Fruit fly (Drosophila melanogaster) whole organism, embryonic: ENCODE data around the gene cass.

Experiments used
- CG10274 ChIP-seq: fragments of 200-800 bp; sonication (Bioruptor generic); optimal IDR thresholded peaks from 3 replicates; lab custom pipeline; 2017; ENCODE audit warnings: missing biosample characterization, mild to moderate bottlenecking, missing genetic modification characterization
- CG10462 ChIP-seq: fragments of 200-800 bp; sonication (Bioruptor generic); optimal IDR thresholded peaks from 2 replicates; lab custom pipeline; 2016; ENCODE audit warnings: missing biosample characterization, missing genetic modification characterization
- CG10565 ChIP-seq: fragments of 200-800 bp; sonication (Bioruptor generic); optimal IDR thresholded peaks from 3 replicates; lab custom pipeline; 2016; ENCODE audit warnings: missing biosample characterization, mild to moderate bottlenecking, missing genetic modification characterization
- CG11247 ChIP-seq: fragments of 200-800 bp; sonication (Bioruptor generic); IDR thresholded peaks from 2 replicates; pipeline ENCODE4 v1.3.6; 2022; ENCODE audit warnings: missing biosample characterization, missing genetic modification characterization
- CG17186 ChIP-seq: fragments of 200-800 bp; sonication (Bioruptor generic); optimal IDR thresholded peaks from 3 replicates; lab custom pipeline; 2017; ENCODE audit warnings: missing biosample characterization, missing genetic modification reagents, missing genetic modification characterization
- CG17385 ChIP-seq: fragments of 200-800 bp; sonication (Bioruptor generic); optimal IDR thresholded peaks from 3 replicates; lab custom pipeline; 2018; ENCODE audit warnings: missing biosample characterization, mild to moderate bottlenecking, missing genetic modification characterization
- CG18262 ChIP-seq: fragments of 200-800 bp; optimal IDR thresholded peaks from 3 replicates; lab custom pipeline; 2019; ENCODE audit warnings: missing biosample characterization, mild to moderate bottlenecking, missing genetic modification characterization, moderate library complexity
- CG18764 ChIP-seq: fragments of 200-800 bp; sonication (Bioruptor generic); optimal IDR thresholded peaks from 3 replicates; lab custom pipeline; 2016; ENCODE audit warnings: missing biosample characterization, missing genetic modification characterization
- CG2199 ChIP-seq: fragments of 200-800 bp; sonication (Bioruptor generic); IDR thresholded peaks from 3 replicates; pipeline ENCODE4 v1.3.6; 2022; ENCODE audit warnings: missing biosample characterization, missing genetic modification characterization
- CG3163 ChIP-seq: fragments of 200-800 bp; sonication (Bioruptor generic); optimal IDR thresholded peaks from 3 replicates; lab custom pipeline; 2016; ENCODE audit warnings: missing biosample characterization, missing genetic modification characterization
- CG34376 ChIP-seq: fragments of 200-800 bp; sonication (Bioruptor generic); optimal IDR thresholded peaks from 2 replicates; lab custom pipeline; 2018; ENCODE audit warnings: missing biosample characterization, mild to moderate bottlenecking, missing genetic modification characterization
- CG6254 ChIP-seq: fragments of 200-800 bp; sonication (Bioruptor generic); optimal IDR thresholded peaks from 3 replicates; lab custom pipeline; 2017; ENCODE audit warnings: mild to moderate bottlenecking, missing biosample characterization, missing genetic modification reagents, missing genetic modification characterization
- CG7839 ChIP-seq: fragments of 200-800 bp; sonication (Bioruptor generic); optimal IDR thresholded peaks from 3 replicates; lab custom pipeline; 2018; ENCODE audit warnings: missing biosample characterization, mild to moderate bottlenecking, missing genetic modification characterization, moderate library complexity
- CG8089 ChIP-seq: fragments of 200-800 bp; sonication (Bioruptor generic); optimal IDR thresholded peaks from 3 replicates; lab custom pipeline; 2016; ENCODE audit warnings: missing biosample characterization, missing genetic modification characterization
- CG9609 ChIP-seq: fragments of 200-800 bp; sonication (Bioruptor generic); optimal IDR thresholded peaks from 3 replicates; lab custom pipeline; 2016; ENCODE audit warnings: missing biosample characterization, missing genetic modification characterization
- Ets97D ChIP-seq: fragments of 200-800 bp; sonication (Bioruptor generic); optimal IDR thresholded peaks from 3 replicates; lab custom pipeline; 2016; ENCODE audit warnings: missing biosample characterization, missing genetic modification characterization
- Hr51 ChIP-seq, 2 experiments: fragments of 200-800 bp; sonication (Bioruptor generic); optimal IDR thresholded peaks; 2 replicates in 1 of 2; 3 replicates in 1 of 2; lab custom pipeline; 2016 to 2018; ENCODE audit warnings: missing biosample characterization in 2 of 2, missing genetic modification characterization in 2 of 2, mild to moderate bottlenecking in 1 of 2, moderate library complexity in 1 of 2
- Hsf ChIP-seq: fragments of 200-800 bp; sonication (Bioruptor generic); optimal IDR thresholded peaks from 3 replicates; lab custom pipeline; 2016; ENCODE audit warnings: missing biosample characterization, missing genetic modification characterization
- Meics ChIP-seq: fragments of 200-800 bp; sonication (Bioruptor generic); optimal IDR thresholded peaks from 2 replicates; lab custom pipeline; 2017; ENCODE audit warnings: missing biosample characterization, mild to moderate bottlenecking, missing genetic modification characterization
- Myb ChIP-seq: fragments of 200-800 bp; sonication (Bioruptor generic); optimal IDR thresholded peaks from 2 replicates; lab custom pipeline; 2016; ENCODE audit warnings: missing biosample characterization, missing genetic modification characterization
- NfI ChIP-seq: fragments of 200-800 bp; sonication (Bioruptor generic); optimal IDR thresholded peaks from 3 replicates; lab custom pipeline; 2018; ENCODE audit warnings: missing biosample characterization, mild to moderate bottlenecking, missing genetic modification characterization, moderate library complexity
- Scr ChIP-seq: fragments of 200-800 bp; sonication (Bioruptor generic); IDR thresholded peaks from 2 replicates; pipeline ENCODE4 v1.3.6; 2022; ENCODE audit warnings: missing biosample characterization, missing genetic modification characterization; ENCODE audit not compliant: partially characterized antibody
- Sox100B ChIP-seq: fragments of 200-800 bp; sonication (Bioruptor generic); optimal IDR thresholded peaks from 3 replicates; lab custom pipeline; 2018; ENCODE audit warnings: missing biosample characterization, mild to moderate bottlenecking, missing genetic modification characterization
- Sox102F ChIP-seq: fragments of 200-800 bp; sonication (Bioruptor generic); optimal IDR thresholded peaks from 2 replicates; lab custom pipeline; 2018; ENCODE audit warnings: missing biosample characterization, mild to moderate bottlenecking, missing genetic modification characterization, moderate library complexity
- Sry-β ChIP-seq: fragments of 200-800 bp; sonication (Bioruptor generic); optimal IDR thresholded peaks from 2 replicates; lab custom pipeline; 2018; ENCODE audit warnings: missing biosample characterization, mild to moderate bottlenecking, missing genetic modification characterization, moderate library complexity
- Taf1 ChIP-seq: fragments of 200-800 bp; sonication (Bioruptor generic); IDR thresholded peaks from 2 replicates; pipeline ENCODE4 v1.3.6; 2022; ENCODE audit warnings: missing biosample characterization, missing genetic modification characterization
- bab2 ChIP-seq: fragments of 200-800 bp; sonication (Bioruptor generic); optimal IDR thresholded peaks from 2 replicates; lab custom pipeline; 2016; ENCODE audit warnings: missing biosample characterization, missing genetic modification characterization
- chinmo ChIP-seq: fragments of 200-800 bp; sonication (Bioruptor generic); IDR thresholded peaks from 4 replicates; pipeline ENCODE4 v1.3.6; 2022; ENCODE audit warnings: missing biosample characterization, missing genetic modification characterization; ENCODE audit not compliant: partially characterized antibody
- dm ChIP-seq: fragments of 200-800 bp; sonication (Bioruptor generic); optimal IDR thresholded peaks from 3 replicates; lab custom pipeline; 2016; ENCODE audit warnings: missing biosample characterization, missing genetic modification characterization
- dysf ChIP-seq: fragments of 200-800 bp; sonication (Bioruptor generic); IDR thresholded peaks from 3 replicates; pipeline ENCODE4 v1.3.6; 2022; ENCODE audit warnings: missing biosample characterization, missing genetic modification characterization
- en ChIP-seq: fragments of 200-800 bp; sonication (Bioruptor generic); optimal IDR thresholded peaks from 2 replicates; lab custom pipeline; 2016; ENCODE audit warnings: missing biosample characterization, missing genetic modification characterization
- esg ChIP-seq: fragments of 200-800 bp; sonication (Bioruptor generic); conservative IDR thresholded peaks from 2 replicates; pipeline ENCODE4 v1.3.6; 2022; ENCODE audit warnings: missing biosample characterization, missing genetic modification characterization
- fu2 ChIP-seq: fragments of 200-800 bp; sonication (Bioruptor generic); optimal IDR thresholded peaks from 2 replicates; lab custom pipeline; 2016; ENCODE audit warnings: missing biosample characterization, missing genetic modification characterization
- grau ChIP-seq: fragments of 200-800 bp; optimal IDR thresholded peaks from 3 replicates; lab custom pipeline; 2019; ENCODE audit warnings: missing biosample characterization, mild to moderate bottlenecking, missing genetic modification characterization, moderate library complexity
- gsb ChIP-seq: fragments of 200-800 bp; sonication (Bioruptor generic); IDR thresholded peaks from 2 replicates; pipeline ENCODE4 v1.3.6; 2022; ENCODE audit warnings: missing biosample characterization, missing genetic modification characterization
- lbe ChIP-seq: fragments of 200-800 bp; sonication (Bioruptor generic); optimal IDR thresholded peaks from 2 replicates; lab custom pipeline; 2016; ENCODE audit warnings: missing biosample characterization, mild to moderate bottlenecking, missing genetic modification characterization
- lilli ChIP-seq: fragments of 200-800 bp; sonication (Bioruptor generic); optimal IDR thresholded peaks from 3 replicates; lab custom pipeline; 2016; ENCODE audit warnings: missing biosample characterization, missing genetic modification characterization
- mirr ChIP-seq: fragments of 200-800 bp; sonication (Bioruptor generic); optimal IDR thresholded peaks from 3 replicates; lab custom pipeline; 2018; ENCODE audit warnings: missing biosample characterization, mild to moderate bottlenecking, missing genetic modification characterization
- nerfin-1 ChIP-seq: fragments of 200-800 bp; sonication (Bioruptor generic); optimal IDR thresholded peaks from 3 replicates; lab custom pipeline; 2019; ENCODE audit warnings: missing biosample characterization, mild to moderate bottlenecking, missing genetic modification characterization, moderate library complexity
- rib ChIP-seq: fragments of 200-800 bp; sonication (Bioruptor generic); IDR thresholded peaks from 2 replicates; pipeline ENCODE4 v1.3.6; 2022; ENCODE audit warnings: missing biosample characterization, missing genetic modification characterization
- scrt ChIP-seq: fragments of 200-800 bp; sonication (Bioruptor generic); optimal IDR thresholded peaks from 2 replicates; lab custom pipeline; 2018; ENCODE audit warnings: missing biosample characterization, mild to moderate bottlenecking, missing genetic modification characterization, moderate library complexity
- seq ChIP-seq: fragments of 200-800 bp; sonication (Bioruptor generic); IDR thresholded peaks from 2 replicates; pipeline ENCODE4 v1.3.6; 2022; ENCODE audit warnings: missing biosample characterization, missing genetic modification characterization
- slbo ChIP-seq: fragments of 200-800 bp; sonication (Bioruptor generic); IDR thresholded peaks from 2 replicates; pipeline ENCODE4 v1.3.6; 2022; ENCODE audit warnings: missing biosample characterization, missing genetic modification characterization
- tin ChIP-seq: fragments of 200-800 bp; sonication (Bioruptor generic); optimal IDR thresholded peaks from 3 replicates; lab custom pipeline; 2016; ENCODE audit warnings: missing biosample characterization, missing genetic modification characterization
- zen2 ChIP-seq: fragments of 200-800 bp; sonication (Bioruptor generic); IDR thresholded peaks from 3 replicates; pipeline ENCODE4 v1.3.6; 2022; ENCODE audit warnings: missing biosample characterization, missing genetic modification characterization; ENCODE audit not compliant: partially characterized antibody

Gene cass

DNA sequence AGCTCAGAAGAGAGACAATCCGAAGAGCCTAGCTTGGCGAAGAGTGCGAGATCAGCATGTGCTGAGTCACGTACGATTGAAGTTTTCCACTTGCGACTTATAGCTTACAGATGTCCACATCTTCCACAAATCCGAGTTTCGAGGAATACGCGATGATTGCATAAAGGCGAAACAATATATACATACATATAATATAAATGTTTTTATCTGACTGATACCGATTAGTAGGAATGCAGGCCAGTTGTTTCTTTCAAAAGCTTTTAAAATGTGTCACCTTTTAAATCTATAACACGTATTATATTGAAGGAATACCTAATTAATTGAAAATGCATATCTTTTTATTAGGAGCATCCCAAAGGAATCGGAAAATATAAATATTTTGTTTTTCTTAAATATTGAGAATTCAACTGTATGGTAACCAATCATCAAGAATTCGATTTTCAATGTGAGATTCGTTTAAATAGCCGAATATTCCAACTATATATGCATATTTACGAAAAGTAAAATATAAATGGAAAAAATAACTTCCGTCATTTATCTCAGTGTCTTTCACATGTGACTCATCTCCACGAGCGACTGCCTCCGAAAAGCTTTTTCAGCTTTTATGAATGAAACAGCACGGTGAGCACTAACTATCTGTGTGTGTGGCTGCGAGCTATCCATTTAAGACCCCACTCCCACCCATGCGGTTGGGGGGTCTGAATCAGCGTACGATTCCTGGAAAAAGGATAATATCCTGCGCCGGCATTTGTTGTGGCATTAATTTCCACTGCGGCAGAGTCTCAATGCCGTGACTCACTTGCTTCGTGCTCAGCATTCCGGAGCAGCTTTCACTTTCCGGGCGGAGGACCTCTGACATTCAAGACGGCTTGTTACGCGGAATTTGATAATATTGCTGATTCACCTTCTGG is 26.9 kb downstream of the cass start (continued):
- peak; percentile 79 for TF ChIP-seq Meics (GFP tag; lab: Kevin White, UChicago)
- peak; percentile 40 for TF ChIP-seq bab2 (GFP tag; lab: Kevin White, UChicago)
- 0 out of 2 replicates have a peak, but pooled peaks have one; percentile 9 for TF ChIP-seq Taf1 (GFP tag; lab: Robert Waterston, UW)
- TF ChIP-seq tin (GFP tag; lab: Kevin White, UChicago): peak; percentile 19
- peak; percentile 69; the same call in 2 of the 3 replicates for TF ChIP-seq dysf (GFP tag; lab: Robert Waterston, UW)
- 0 out of 2 replicates have a peak, but pooled peaks have one; percentile 43 for TF ChIP-seq seq
- no peak for TF ChIP-seq CG9609 (GFP tag; lab: Kevin White, UChicago)
- peak; percentile 60 for TF ChIP-seq NfI (GFP tag; lab: Kevin White, UChicago)
- peak; percentile 50 for TF ChIP-seq CG17385 (GFP tag; lab: Kevin White, UChicago)
- TF ChIP-seq nerfin-1 (tag; lab: Kevin White, UChicago): peak; percentile 13
- TF ChIP-seq Sox102F (GFP tag; lab: Kevin White, UChicago): peak; percentile 82
- TF ChIP-seq en (GFP tag; lab: Kevin White, UChicago): peak; percentile 15
- peak; percentile 65 for TF ChIP-seq lilli (GFP tag; lab: Kevin White, UChicago)
- peak; percentile 6 to 84 for TF ChIP-seq Hr51 (GFP tag; optimal IDR thresholded peaks at IDR 0.05; lab: Kevin White, UChicago)
- peak; percentile 37 for TF ChIP-seq Hsf
- peak; percentile 66 for TF ChIP-seq grau (tag; lab: Kevin White, UChicago)
- peak; percentile 11 for TF ChIP-seq CG10462 (GFP tag; lab: Kevin White, UChicago)
- no peak for TF ChIP-seq dm (GFP tag; lab: Kevin White, UChicago)
- TF ChIP-seq CG17186 (GFP tag; lab: Kevin White, UChicago): no peak
- peak; percentile 26 for TF ChIP-seq Myb
- TF ChIP-seq fu2 (GFP tag; lab: Kevin White, UChicago): peak; percentile 35

DNA sequence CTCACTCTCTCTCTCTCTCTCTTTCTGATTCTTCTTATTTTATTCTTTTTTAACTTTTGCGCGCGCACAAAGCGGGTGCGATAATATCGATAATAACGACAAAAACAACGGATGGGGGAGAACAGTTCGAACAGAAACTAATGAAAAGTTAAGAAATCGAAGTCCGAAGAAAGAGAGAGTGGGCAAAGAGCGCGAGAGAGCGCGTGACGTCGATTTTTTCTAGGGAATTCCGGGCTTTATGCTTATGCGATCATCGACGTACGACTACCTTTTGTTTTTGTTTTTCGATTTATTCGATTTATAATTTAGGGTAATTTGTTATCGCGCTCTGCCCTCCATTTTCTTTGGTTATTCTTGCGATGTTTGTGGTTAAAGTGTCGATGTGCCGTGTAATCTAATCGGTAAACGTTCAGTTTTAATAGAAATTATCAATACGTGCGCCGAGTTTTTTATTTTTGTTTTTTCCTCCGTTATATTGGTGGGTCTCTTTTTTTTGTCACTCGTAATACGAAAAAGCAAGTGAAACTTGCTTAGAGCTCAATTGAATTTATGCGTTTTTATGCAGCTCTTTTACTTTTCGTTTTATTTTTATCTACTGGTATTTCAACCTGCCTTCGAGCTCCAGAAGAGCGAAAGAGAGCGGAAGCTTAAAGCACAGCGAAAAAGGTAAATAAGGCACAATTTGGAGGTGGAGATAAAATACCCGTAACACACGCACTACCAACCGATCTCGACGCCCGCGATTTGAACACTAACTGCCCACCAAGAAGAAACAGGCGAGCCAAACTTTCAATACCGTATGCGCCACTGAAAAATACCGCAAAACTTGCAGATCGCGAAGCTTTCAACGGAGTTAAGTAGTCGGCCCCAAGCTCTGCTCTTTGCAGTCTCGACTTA is 27.8 kb downstream of the cass start, which contains the start of gene dl:
TSS of gene dl (minus strand) at position 757 of the 897 bp plus-strand sequence.
- peak; percentile 17; the same call in 1 of the 3 replicates for TF ChIP-seq zen2
- no peak for TF ChIP-seq CG18764
- TF ChIP-seq Myb: peak; percentile 66
- no peak for TF ChIP-seq CG10565 (GFP tag; lab: Kevin White, UChicago)
- TF ChIP-seq CG2199 (GFP tag; lab: Robert Waterston, UW): peak; percentile 13; the same call in 1 of the 3 replicates
- peak; percentile 5 for TF ChIP-seq CG18262 (tag; lab: Kevin White, UChicago)
- peak; percentile 85; the same call in 3 of the 4 replicates for TF ChIP-seq chinmo
- peak; percentile 28 for TF ChIP-seq slbo (GFP tag; lab: Robert Waterston, UW)
- no peak for TF ChIP-seq Sry-β
- no peak for TF ChIP-seq CG10274 (GFP tag; lab: Kevin White, UChicago)
- no peak for TF ChIP-seq CG8089 (GFP tag; lab: Kevin White, UChicago)
- TF ChIP-seq rib: peak; percentile 32; the same call in 1 of the 2 replicates
- TF ChIP-seq CG17385 (GFP tag; lab: Kevin White, UChicago): no peak
- TF ChIP-seq mirr (GFP tag; lab: Kevin White, UChicago): peak; percentile 21
- no peak for TF ChIP-seq scrt
- no peak for TF ChIP-seq CG7839 (tag; lab: Kevin White, UChicago)
- peak; percentile 46 for TF ChIP-seq CG34376 (GFP tag; lab: Kevin White, UChicago)
- no peak for TF ChIP-seq CG6254 (GFP tag; lab: Kevin White, UChicago)
- peak; percentile 90 for TF ChIP-seq CG3163 (GFP tag; lab: Kevin White, UChicago)
- no peak for TF ChIP-seq CG11247
- no peak for TF ChIP-seq Ets97D (GFP tag; lab: Kevin White, UChicago)
- TF ChIP-seq gsb (GFP tag; lab: Robert Waterston, UW): no peak
- no peak for TF ChIP-seq esg
- TF ChIP-seq lbe (GFP tag; lab: Kevin White, UChicago): peak; percentile 1
- peak; percentile 35; the same call in 1 of the 2 replicates for TF ChIP-seq Scr (GFP tag; lab: Robert Waterston, UW)
- no peak for TF ChIP-seq Sox100B (GFP tag; lab: Kevin White, UChicago)
